Fruit fly (Drosophila melanogaster) whole organism, embryonic: Measurements from ENCODE around the gene Ir7g.
A peak's percentile ranks its signal among the peaks of the same experiment; 100 is the strongest.

Experiments used
- CG10979 ChIP-seq: fragments of 200-800 bp; sonication (Bioruptor generic); optimal IDR thresholded peaks from 2 replicates; lab custom pipeline; 2018; ENCODE audit warnings: missing biosample characterization, mild to moderate bottlenecking, missing genetic modification characterization, moderate library complexity
- CG11695 ChIP-seq: fragments of 200-800 bp; sonication (Bioruptor generic); IDR thresholded peaks from 3 replicates; pipeline ENCODE4 v1.3.6; 2022; ENCODE audit warnings: missing biosample characterization, missing genetic modification characterization
- CG13287 ChIP-seq: fragments of 200-800 bp; sonication (Bioruptor generic); IDR thresholded peaks from 2 replicates; pipeline ENCODE4 v1.3.6; 2022; ENCODE audit warnings: missing biosample characterization, missing genetic modification characterization; ENCODE audit not compliant: partially characterized antibody
- CG15514 ChIP-seq: fragments of 200-800 bp; sonication (Bioruptor generic); optimal IDR thresholded peaks from 3 replicates; lab custom pipeline; 2017; ENCODE audit warnings: missing biosample characterization, missing genetic modification characterization, mild to moderate bottlenecking, moderate library complexity, missing genetic modification reagents
- CG17385 ChIP-seq: fragments of 200-800 bp; sonication (Bioruptor generic); optimal IDR thresholded peaks from 3 replicates; lab custom pipeline; 2018; ENCODE audit warnings: missing biosample characterization, mild to moderate bottlenecking, missing genetic modification characterization
- CG18619 ChIP-seq: fragments of 200-800 bp; sonication (Bioruptor generic); optimal IDR thresholded peaks from 3 replicates; lab custom pipeline; 2017; ENCODE audit warnings: missing biosample characterization, mild to moderate bottlenecking, missing genetic modification characterization
- CG30403 ChIP-seq: fragments of 200-800 bp; sonication (Bioruptor generic); optimal IDR thresholded peaks from 3 replicates; lab custom pipeline; 2016; ENCODE audit warnings: missing biosample characterization, missing genetic modification characterization
- CG31224 ChIP-seq: fragments of 200-800 bp; sonication (Bioruptor generic); IDR thresholded peaks from 2 replicates; pipeline ENCODE4 v1.3.6; 2022; ENCODE audit warnings: missing biosample characterization, missing genetic modification characterization
- CG32772 ChIP-seq: fragments of 200-800 bp; sonication (Bioruptor generic); IDR thresholded peaks from 2 replicates; pipeline ENCODE4 v1.3.6; 2022; ENCODE audit warnings: missing biosample characterization, missing genetic modification characterization
- CG4730 ChIP-seq: fragments of 200-800 bp; sonication (Bioruptor generic); IDR thresholded peaks from 2 replicates; pipeline ENCODE4 v1.3.6; 2022; ENCODE audit warnings: missing biosample characterization, missing genetic modification characterization
- CG7786 ChIP-seq: fragments of 200-800 bp; sonication (Bioruptor generic); optimal IDR thresholded peaks from 2 replicates; lab custom pipeline; 2016; ENCODE audit warnings: missing biosample characterization, missing genetic modification characterization
- CG8388 ChIP-seq: fragments of 200-800 bp; sonication (Bioruptor generic); optimal IDR thresholded peaks from 2 replicates; lab custom pipeline; 2019; ENCODE audit warnings: missing biosample characterization, mild to moderate bottlenecking, missing genetic modification characterization, moderate library complexity
- CG8924 ChIP-seq: fragments of 200-800 bp; optimal IDR thresholded peaks from 3 replicates; lab custom pipeline; 2019; ENCODE audit warnings: missing biosample characterization, mild to moderate bottlenecking, missing genetic modification characterization, moderate library complexity
- CG8944 ChIP-seq: fragments of 200-800 bp; sonication (Bioruptor generic); optimal IDR thresholded peaks from 3 replicates; lab custom pipeline; 2016; ENCODE audit warnings: missing biosample characterization, missing genetic modification characterization
- CG9215 ChIP-seq: fragments of 200-800 bp; sonication (Bioruptor generic); IDR thresholded peaks from 2 replicates; pipeline ENCODE4 v1.3.6; 2022; ENCODE audit warnings: missing biosample characterization, missing genetic modification characterization
- CG9932 ChIP-seq: fragments of 200-800 bp; sonication (Bioruptor generic); IDR thresholded peaks from 2 replicates; pipeline ENCODE4 v1.3.6; 2022; ENCODE audit warnings: missing biosample characterization, missing genetic modification characterization
- Camta ChIP-seq: fragments of 200-800 bp; sonication (Bioruptor generic); optimal IDR thresholded peaks from 2 replicates; lab custom pipeline; 2016; ENCODE audit warnings: missing biosample characterization, missing genetic modification characterization
- Dref ChIP-seq: fragments of 200-800 bp; sonication (Bioruptor generic); IDR thresholded peaks from 2 replicates; pipeline ENCODE4 v1.3.6; 2022; ENCODE audit warnings: missing biosample characterization, missing genetic modification characterization
- Elba2 ChIP-seq: fragments of 200-800 bp; sonication (Bioruptor generic); optimal IDR thresholded peaks from 3 replicates; lab custom pipeline; 2016; ENCODE audit warnings: missing biosample characterization, missing genetic modification characterization
- H2.0 ChIP-seq: fragments of 200-800 bp; sonication (Bioruptor generic); IDR thresholded peaks from 2 replicates; pipeline ENCODE4 v1.3.6; 2022; ENCODE audit warnings: missing biosample characterization, missing genetic modification characterization
- HLH54F ChIP-seq: fragments of 200-800 bp; sonication (Bioruptor generic); optimal IDR thresholded peaks from 3 replicates; lab custom pipeline; 2016; ENCODE audit warnings: missing biosample characterization, missing genetic modification characterization
- Myb ChIP-seq: fragments of 200-800 bp; sonication (Bioruptor generic); optimal IDR thresholded peaks from 2 replicates; lab custom pipeline; 2016; ENCODE audit warnings: missing biosample characterization, missing genetic modification characterization
- Nf-YB ChIP-seq: fragments of 200-800 bp; sonication (Bioruptor generic); optimal IDR thresholded peaks from 3 replicates; lab custom pipeline; 2019; ENCODE audit warnings: missing biosample characterization, mild to moderate bottlenecking, missing genetic modification characterization, moderate library complexity
- Opbp ChIP-seq: fragments of 200-800 bp; sonication (Bioruptor generic); IDR thresholded peaks from 3 replicates; pipeline ENCODE4 v1.3.6; 2022; ENCODE audit warnings: missing biosample characterization, missing genetic modification characterization; ENCODE audit not compliant: partially characterized antibody
- PHDP ChIP-seq: fragments of 200-800 bp; sonication (Bioruptor generic); optimal IDR thresholded peaks from 3 replicates; lab custom pipeline; 2018; ENCODE audit warnings: missing biosample characterization, mild to moderate bottlenecking, missing genetic modification characterization, moderate library complexity
- Pdp1 ChIP-seq, 2 experiments: fragments of 200-800 bp; sonication (Bioruptor generic); optimal IDR thresholded peaks; 3 replicates each; lab custom pipeline; 2016; ENCODE audit warnings: missing biosample characterization in 2 of 2, missing genetic modification characterization in 2 of 2, mild to moderate bottlenecking in 1 of 2, moderate library complexity in 1 of 2
- Rx ChIP-seq: fragments of 200-800 bp; sonication (Bioruptor generic); IDR thresholded peaks from 2 replicates; pipeline ENCODE4 v1.3.6; 2022; ENCODE audit warnings: missing biosample characterization, missing genetic modification characterization
- Sox102F ChIP-seq: fragments of 200-800 bp; sonication (Bioruptor generic); optimal IDR thresholded peaks from 2 replicates; lab custom pipeline; 2018; ENCODE audit warnings: missing biosample characterization, mild to moderate bottlenecking, missing genetic modification characterization, moderate library complexity
- Stat92E ChIP-seq, 3 experiments: fragments of >200 bp in 2 of 3; fragments of 200-800 bp in 1 of 3; sonication (Bioruptor generic) in 1 of 3; optimal IDR thresholded peaks; 2 replicates each; lab custom pipeline; 2017 to 2019; ENCODE audit warnings: missing biosample characterization in 3 of 3, missing genetic modification characterization in 3 of 3, mild to moderate bottlenecking in 1 of 3, moderate library complexity in 1 of 3
- TFAM ChIP-seq: fragments of 200-800 bp; sonication (Bioruptor generic); optimal IDR thresholded peaks from 2 replicates; lab custom pipeline; 2017; ENCODE audit warnings: missing biosample characterization, missing genetic modification characterization, inconsistent platforms
- Taf1 ChIP-seq: fragments of 200-800 bp; sonication (Bioruptor generic); IDR thresholded peaks from 2 replicates; pipeline ENCODE4 v1.3.6; 2022; ENCODE audit warnings: missing biosample characterization, missing genetic modification characterization
- Xrp1 ChIP-seq: fragments of 200-800 bp; sonication (Bioruptor generic); IDR thresholded peaks from 2 replicates; pipeline ENCODE4 v1.3.6; 2022; ENCODE audit warnings: missing biosample characterization, missing genetic modification characterization
- YL-1 ChIP-seq: fragments of 200-800 bp; sonication (Bioruptor generic); optimal IDR thresholded peaks from 3 replicates; lab custom pipeline; 2017; ENCODE audit warnings: missing biosample characterization, mild to moderate bottlenecking, missing genetic modification characterization
- aop ChIP-seq: fragments of 200-800 bp; sonication (Bioruptor generic); IDR thresholded peaks from 2 replicates; pipeline ENCODE4 v1.3.6; 2022; ENCODE audit warnings: missing biosample characterization, missing genetic modification characterization
- bab2 ChIP-seq: fragments of 200-800 bp; sonication (Bioruptor generic); optimal IDR thresholded peaks from 2 replicates; lab custom pipeline; 2016; ENCODE audit warnings: missing biosample characterization, missing genetic modification characterization
- bbx ChIP-seq: fragments of 200-800 bp; sonication (Bioruptor generic); IDR thresholded peaks from 2 replicates; pipeline ENCODE4 v1.3.6; 2022; ENCODE audit warnings: missing biosample characterization, missing genetic modification characterization; ENCODE audit not compliant: partially characterized antibody
- chif ChIP-seq, 2 experiments: fragments of 200-800 bp; sonication (Bioruptor generic); optimal IDR thresholded peaks; 3 replicates each; lab custom pipeline; 2016; ENCODE audit warnings: missing biosample characterization in 2 of 2, missing genetic modification characterization in 2 of 2
- dysf ChIP-seq: fragments of 200-800 bp; sonication (Bioruptor generic); IDR thresholded peaks from 3 replicates; pipeline ENCODE4 v1.3.6; 2022; ENCODE audit warnings: missing biosample characterization, missing genetic modification characterization
- en ChIP-seq: fragments of 200-800 bp; sonication (Bioruptor generic); optimal IDR thresholded peaks from 2 replicates; lab custom pipeline; 2016; ENCODE audit warnings: missing biosample characterization, missing genetic modification characterization
- gcm ChIP-seq: fragments of 200-800 bp; sonication (Bioruptor generic); optimal IDR thresholded peaks from 2 replicates; lab custom pipeline; 2019; ENCODE audit warnings: missing biosample characterization, mild to moderate bottlenecking, missing genetic modification characterization, moderate library complexity
- hkb ChIP-seq, 2 experiments: fragments of 200-800 bp in 1 of 2; fragments of >200 bp in 1 of 2; sonication (Bioruptor generic) in 1 of 2; IDR thresholded peaks in 1 of 2; optimal IDR thresholded peaks in 1 of 2; 2 replicates each; pipeline versions ENCODE4 v1.3.6 to Lab custom; 2017 to 2022; ENCODE audit warnings: missing biosample characterization in 1 of 2, missing genetic modification characterization in 1 of 2
- inv ChIP-seq: fragments of 200-800 bp; sonication (Bioruptor generic); IDR thresholded peaks from 2 replicates; pipeline ENCODE4 v1.3.6; 2022; ENCODE audit warnings: missing biosample characterization, missing genetic modification characterization; ENCODE audit not compliant: partially characterized antibody
- pzg ChIP-seq: fragments of 200-800 bp; sonication (Bioruptor generic); optimal IDR thresholded peaks from 3 replicates; lab custom pipeline; 2018; ENCODE audit warnings: missing biosample characterization, mild to moderate bottlenecking, missing genetic modification characterization, moderate library complexity
- so ChIP-seq: fragments of 200-800 bp; sonication (Bioruptor generic); IDR thresholded peaks from 3 replicates; pipeline ENCODE4 v1.3.6; 2022; ENCODE audit warnings: missing biosample characterization, missing genetic modification characterization
- stc ChIP-seq: fragments of 200-800 bp; sonication (Bioruptor generic); IDR thresholded peaks from 2 replicates; pipeline ENCODE4 v1.3.6; 2022; ENCODE audit warnings: missing biosample characterization, missing genetic modification characterization
- trem ChIP-seq: fragments of 200-800 bp; optimal IDR thresholded peaks from 3 replicates; lab custom pipeline; 2019; ENCODE audit warnings: missing biosample characterization, mild to moderate bottlenecking, missing genetic modification characterization, moderate library complexity
- unpg ChIP-seq: fragments of 200-800 bp; sonication (Bioruptor generic); optimal IDR thresholded peaks from 3 replicates; lab custom pipeline; 2018; ENCODE audit warnings: missing biosample characterization, mild to moderate bottlenecking, missing genetic modification characterization, moderate library complexity
- zen ChIP-seq: fragments of 200-800 bp; sonication (Bioruptor generic); optimal IDR thresholded peaks from 3 replicates; lab custom pipeline; 2018; ENCODE audit warnings: missing biosample characterization, mild to moderate bottlenecking, missing genetic modification characterization, moderate library complexity

Gene Ir7g

DNA sequence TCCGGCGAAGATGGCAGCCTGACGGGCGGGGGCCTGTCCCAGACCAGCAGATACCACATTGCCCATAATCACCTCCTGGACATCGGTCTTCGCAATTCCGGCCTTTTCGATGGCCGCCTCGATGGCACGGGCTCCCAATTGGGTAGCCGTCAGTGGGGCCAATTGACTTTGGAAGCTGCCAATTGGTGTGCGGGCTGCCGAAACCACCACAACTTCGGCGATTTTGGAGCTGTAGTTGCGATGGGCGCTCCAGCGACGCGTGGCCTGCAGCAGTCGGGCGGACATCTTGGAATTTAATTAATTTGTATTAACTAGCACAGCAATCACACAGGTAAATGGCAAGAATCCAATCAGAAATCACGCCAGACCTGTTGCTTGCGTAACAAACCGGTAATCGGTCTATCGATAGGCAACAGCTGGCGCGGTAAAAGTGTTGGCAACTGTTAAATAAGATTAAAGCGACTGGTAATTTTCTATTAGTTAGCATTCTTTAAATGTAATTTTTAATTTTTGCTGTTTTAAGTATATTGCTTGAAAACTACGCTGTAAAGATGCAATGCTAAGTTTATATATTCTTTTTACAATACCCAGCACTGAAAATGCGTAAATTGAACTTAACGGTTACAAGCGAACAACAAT lies 4.0 kb downstream of the Ir7g start, which contains the start of gene Acat1 (continued):
- TF ChIP-seq Rx (GFP tag; lab: Robert Waterston, UW): peak; percentile 44
- TF ChIP-seq CG30403 (GFP tag; lab: Kevin White, UChicago): peak; percentile 71
- peak; percentile 88 for TF ChIP-seq Myb (GFP tag; lab: Kevin White, UChicago)
- peak; percentile 66 for TF ChIP-seq stc (GFP tag; lab: Robert Waterston, UW)
- peak; percentile 41 for TF ChIP-seq CG8924 (tag; lab: Kevin White, UChicago)
- peak; percentile 25; the same call in 1 of the 2 replicates for TF ChIP-seq inv (GFP tag; lab: Robert Waterston, UW)
- TF ChIP-seq CG31224 (GFP tag; lab: Robert Waterston, UW): 0 out of 2 replicates have a peak, but pooled peaks have one; percentile 30
- TF ChIP-seq Camta: peak; percentile 25
- peak; percentile 8 for TF ChIP-seq gcm (GFP tag; lab: Kevin White, UChicago)
- 0 out of 2 replicates have a peak, but pooled peaks have one; percentile 14 for TF ChIP-seq bbx
- peak; percentile 62 for TF ChIP-seq CG13287 (GFP tag; lab: Robert Waterston, UW)
- TF ChIP-seq CG32772 (GFP tag; lab: Robert Waterston, UW): 0 out of 2 replicates have a peak, but pooled peaks have one; percentile 5
- peak; percentile 39 for TF ChIP-seq Nf-YB (GFP tag; lab: Kevin White, UChicago)
- TF ChIP-seq Dref (GFP tag; lab: Robert Waterston, UW): peak; percentile 68
- 0 out of 2 replicates have a peak, but pooled peaks have one; percentile 13 for TF ChIP-seq CG9215 (GFP tag; lab: Robert Waterston, UW)
- TF ChIP-seq aop (GFP tag; lab: Robert Waterston, UW): no peak
- TF ChIP-seq CG9932 (GFP tag; lab: Robert Waterston, UW): peak; percentile 57
- no peak for TF ChIP-seq hkb (optimal IDR thresholded peaks at IDR 0.05; lab: Kevin White, UChicago)
- TF ChIP-seq hkb (GFP tag; IDR thresholded peaks at IDR 0.05; lab: Robert Waterston, UW): peak; percentile 80
- 0 out of 3 replicates have a peak, but pooled peaks have one; percentile 20 for TF ChIP-seq dysf
- TF ChIP-seq Xrp1 (GFP tag; lab: Robert Waterston, UW): peak; percentile 83
- peak; percentile 26; the same call in 1 of the 2 replicates for TF ChIP-seq H2.0 (GFP tag; lab: Robert Waterston, UW)
- peak; percentile 18 for TF ChIP-seq en (GFP tag; lab: Kevin White, UChicago)
- peak; percentile 50 for TF ChIP-seq pzg
- peak; percentile 40 for TF ChIP-seq CG7786 (GFP tag; lab: Kevin White, UChicago)
- no peak for TF ChIP-seq unpg (GFP tag; lab: Kevin White, UChicago)
- no peak for TF ChIP-seq CG17385 (GFP tag; lab: Kevin White, UChicago)
- TF ChIP-seq trem (tag; lab: Kevin White, UChicago): peak; percentile 52
- peak; percentile 36; the same call in 1 of the 2 replicates for TF ChIP-seq CG4730
- TF ChIP-seq Stat92E (GFP tag; optimal IDR thresholded peaks at IDR 0.05; lab: Kevin White, UChicago): no peak
- peak; percentile 91 for TF ChIP-seq Elba2 (GFP tag; lab: Kevin White, UChicago)
- TF ChIP-seq TFAM (GFP tag; lab: Kevin White, UChicago): no peak
- peak; percentile 8 to 38 for TF ChIP-seq chif (GFP tag; optimal IDR thresholded peaks at IDR 0.05; lab: Kevin White, UChicago)
- TF ChIP-seq CG18619: peak; percentile 15
- peak; percentile 47; the same call in 1 of the 3 replicates for TF ChIP-seq CG11695 (GFP tag; lab: Robert Waterston, UW)
- peak; percentile 48 to 100 for TF ChIP-seq Pdp1 (GFP tag; optimal IDR thresholded peaks at IDR 0.05; lab: Kevin White, UChicago)
- TF ChIP-seq bab2: peak; percentile 35
- peak; percentile 69 for TF ChIP-seq Sox102F (GFP tag; lab: Kevin White, UChicago)
- TF ChIP-seq HLH54F (GFP tag; lab: Kevin White, UChicago): peak; percentile 48
- peak; percentile 61 for TF ChIP-seq PHDP (tag; lab: Kevin White, UChicago)
- 0 out of 3 replicates have a peak, but pooled peaks have one; percentile 12 for TF ChIP-seq so (GFP tag; lab: Robert Waterston, UW)
- peak; percentile 20; the same call in 1 of the 3 replicates for TF ChIP-seq Opbp (GFP tag; lab: Robert Waterston, UW)
- TF ChIP-seq zen: peak; percentile 34
- peak; percentile 66 for TF ChIP-seq CG15514 (GFP tag; lab: Kevin White, UChicago)
- TF ChIP-seq YL-1 (GFP tag; lab: Kevin White, UChicago): peak; percentile 65
- TF ChIP-seq CG8944 (GFP tag; lab: Kevin White, UChicago): no peak
- TF ChIP-seq CG8388 (GFP tag; lab: Kevin White, UChicago): peak; percentile 35
- peak; percentile 39 for TF ChIP-seq CG10979 (tag; lab: Kevin White, UChicago)
- no peak for TF ChIP-seq Taf1 (GFP tag; lab: Robert Waterston, UW)
